Fruit fly (Drosophila melanogaster) whole organism, adult: Measurements from ENCODE around the gene CG17931.

Experiments
- CG11617 ChIP-seq: fragments of 200-800 bp; sonication (Bioruptor generic); optimal IDR thresholded peaks from 2 replicates; lab custom pipeline; 2017; ENCODE audit warnings: mild to moderate bottlenecking, missing biosample characterization, missing genetic modification reagents, missing genetic modification characterization
- CG14711 ChIP-seq: fragments of 200-800 bp; sonication (Bioruptor generic); optimal IDR thresholded peaks from 2 replicates; lab custom pipeline; 2018; ENCODE audit warnings: missing biosample characterization, mild to moderate bottlenecking, missing genetic modification characterization, moderate library complexity
- CG1620 ChIP-seq: fragments of 200-800 bp; sonication (Bioruptor generic); optimal IDR thresholded peaks from 2 replicates; lab custom pipeline; 2016; ENCODE audit warnings: missing biosample characterization, missing genetic modification characterization
- CG33017 ChIP-seq: fragments of 200-800 bp; sonication (Bioruptor generic); optimal IDR thresholded peaks from 2 replicates; lab custom pipeline; 2018; ENCODE audit warnings: missing biosample characterization, mild to moderate bottlenecking, missing genetic modification characterization, moderate library complexity
- CG7101 ChIP-seq: fragments of 200-800 bp; sonication (Bioruptor generic); optimal IDR thresholded peaks from 2 replicates; lab custom pipeline; 2018; ENCODE audit warnings: missing biosample characterization, mild to moderate bottlenecking, missing genetic modification characterization, moderate library complexity
- Clk ChIP-seq: fragments of 200-800 bp; sonication (Bioruptor generic); optimal IDR thresholded peaks from 2 replicates; lab custom pipeline; 2017; ENCODE audit warnings: missing biosample characterization, missing genetic modification characterization
- Crg-1 ChIP-seq: fragments of 200-800 bp; sonication (Bioruptor generic); optimal IDR thresholded peaks from 2 replicates; lab custom pipeline; 2016; ENCODE audit warnings: missing biosample characterization, missing genetic modification characterization
- Mnt ChIP-seq: fragments of 200-800 bp; sonication (Bioruptor generic); optimal IDR thresholded peaks from 2 replicates; lab custom pipeline; 2016; ENCODE audit warnings: missing biosample characterization, mild to moderate bottlenecking, missing genetic modification characterization
- cic ChIP-seq: fragments of 200-800 bp; sonication (Bioruptor generic); optimal IDR thresholded peaks from 2 replicates; lab custom pipeline; 2017; ENCODE audit warnings: missing biosample characterization, mild to moderate bottlenecking, missing genetic modification characterization, moderate library complexity
- cnc ChIP-seq, 2 experiments: fragments of >200 bp; optimal IDR thresholded peaks; 2 replicates each; lab custom pipeline; 2017
- kay ChIP-seq: fragments of 200-800 bp; sonication (Bioruptor generic); peaks from one replicate; lab custom pipeline; 2016; ENCODE audit warnings: missing biosample characterization, missing genetic modification characterization, borderline replicate concordance
- pad ChIP-seq: fragments of 200-800 bp; sonication (Bioruptor generic); optimal IDR thresholded peaks from 3 replicates; lab custom pipeline; 2017; ENCODE audit warnings: missing biosample characterization, missing genetic modification characterization, mild to moderate bottlenecking, moderate library complexity, missing genetic modification reagents
- tj ChIP-seq: fragments of 200-800 bp; sonication (Bioruptor generic); optimal IDR thresholded peaks from 3 replicates; lab custom pipeline; 2017; ENCODE audit warnings: missing biosample characterization, mild to moderate bottlenecking, missing genetic modification characterization, moderate library complexity
- toe ChIP-seq: fragments of 200-800 bp; sonication (Bioruptor generic); optimal IDR thresholded peaks from 2 replicates; lab custom pipeline; 2016; ENCODE audit warnings: missing biosample characterization, missing genetic modification characterization

dm6 chr3R:16329797-16330196 lies 29.5 kb downstream of the CG17931 start:
- TF ChIP-seq CG11617 (GFP tag; lab: Kevin White, UChicago) = no peak
- no peak for TF ChIP-seq CG33017 (tag; lab: Kevin White, UChicago)
- TF ChIP-seq kay (GFP tag; lab: Kevin White, UChicago) = no peak
- no peak for TF ChIP-seq Crg-1 (GFP tag; lab: Kevin White, UChicago)
- no peak for TF ChIP-seq CG14711
- no peak for TF ChIP-seq CG7101 (tag; lab: Kevin White, UChicago)
- TF ChIP-seq Clk = no peak
- TF ChIP-seq cnc (optimal IDR thresholded peaks at IDR 0.05; lab: Kevin White, UChicago) = no peak
- no peak for TF ChIP-seq pad (GFP tag; lab: Kevin White, UChicago)
- no peak for TF ChIP-seq tj (GFP tag; lab: Kevin White, UChicago)
- no peak for TF ChIP-seq cic (GFP tag; lab: Kevin White, UChicago)
- TF ChIP-seq toe (GFP tag; lab: Kevin White, UChicago) = no peak
- TF ChIP-seq Mnt (GFP tag; lab: Kevin White, UChicago) = no peak
- TF ChIP-seq CG1620 (GFP tag; lab: Kevin White, UChicago) = no peak
